Worm (Caenorhabditis elegans): ENCODE measurements around the gene gldi-6.

Gene gldi-6

DNA sequence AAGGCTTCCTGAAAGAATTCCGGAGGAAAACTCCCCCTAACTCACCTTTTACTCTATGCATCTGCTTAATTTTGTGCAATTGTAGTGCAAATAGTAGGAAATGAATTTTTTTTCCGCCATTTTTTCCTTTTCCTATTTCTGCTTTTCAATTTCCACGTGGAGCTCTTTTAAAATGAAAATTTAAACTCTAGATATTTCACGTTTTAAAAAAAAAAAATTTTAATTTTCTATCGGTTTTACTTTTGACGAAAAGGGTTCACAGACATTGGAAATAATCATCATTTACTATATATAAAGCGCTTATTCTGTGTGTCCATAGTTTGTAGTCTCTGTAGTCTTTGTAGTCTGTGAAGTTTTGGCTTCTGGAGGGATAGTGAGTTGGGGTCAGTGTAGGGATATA, 34.8 kb downstream of the gldi-6 start, which contains the start of gene Y49F6B.8:
TSS of gene Y49F6B.8 (minus strand) at position 101 of the 400 bp plus-strand sequence.
- TF ChIP-seq sptf-1 (tag; optimal IDR thresholded peaks at IDR 0.05) (no peak), unc-86 (tag; optimal IDR thresholded peaks at IDR 0.05) (no peak), ceh-90 (tag; optimal IDR thresholded peaks at IDR 0.05) (no peak), ztf-4 (tag; optimal IDR thresholded peaks at IDR 0.05) (no peak), ceh-82 (tag; optimal IDR thresholded peaks at IDR 0.05) (no peak), mab-9 (GFP tag; IDR thresholded peaks at IDR 0.05) (no peak), snu-23 (GFP tag; optimal IDR thresholded peaks at IDR 0.05) (no peak), C34B4.2 (tag; optimal IDR thresholded peaks at IDR 0.05) (no peak)

DNA sequence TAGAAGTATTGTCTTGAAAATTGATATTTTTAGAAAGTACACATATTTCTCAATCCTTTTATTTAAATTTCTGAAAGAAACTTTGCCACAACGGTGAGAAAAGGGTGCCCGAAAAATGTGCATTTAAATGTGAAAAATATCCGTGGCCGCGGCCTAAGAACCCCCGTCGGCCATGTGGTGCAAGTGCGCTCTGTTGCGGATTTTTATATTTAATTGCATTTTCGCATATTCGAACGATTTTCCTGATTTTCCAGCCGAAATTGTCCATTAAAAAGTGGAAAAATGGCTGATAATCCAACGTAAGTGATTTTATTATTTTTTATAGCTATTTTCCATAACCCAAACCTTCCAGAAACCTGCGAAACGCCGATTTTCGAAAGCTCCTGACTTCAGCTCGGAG, 35.5 kb downstream of the gldi-6 start, which contains the start of gene smu-2:
TSS of gene smu-2 (plus strand) at position 178 of the 400 bp plus-strand sequence.
- peak; percentile 97 for TF ChIP-seq rnt-1 (tag; optimal IDR thresholded peaks at IDR 0.05)
- TF ChIP-seq ceh-82 (tag; optimal IDR thresholded peaks at IDR 0.05): peak; percentile 24 to 81 (median 55)
- TF ChIP-seq nhr-11 (tag; optimal IDR thresholded peaks at IDR 0.05): no peak
- TF ChIP-seq fkh-8 (tag; optimal IDR thresholded peaks at IDR 0.05): peak; percentile 65
- TF ChIP-seq mab-9 (GFP tag; IDR thresholded peaks at IDR 0.05): peak; percentile 54
- peak; percentile 56 for TF ChIP-seq nhr-20 (tag; optimal IDR thresholded peaks at IDR 0.05)
- TF ChIP-seq dsc-1 (tag; optimal IDR thresholded peaks at IDR 0.05): no peak
- no peak for TF ChIP-seq pqm-1 (tag; optimal IDR thresholded peaks at IDR 0.05)
- no peak for TF ChIP-seq nhr-76 (tag; optimal IDR thresholded peaks at IDR 0.05)
- TF ChIP-seq egl-13 (tag; optimal IDR thresholded peaks at IDR 0.05): peak; percentile 25
- peak; percentile 41 for TF ChIP-seq snpc-4 (tag; optimal IDR thresholded peaks at IDR 0.05)
- TF ChIP-seq lin-13 (GFP tag; optimal IDR thresholded peaks at IDR 0.05): peak; percentile 28
- TF ChIP-seq Y116A8C.19 (tag; optimal IDR thresholded peaks at IDR 0.05; ENCODE audit: borderline replicate concordance): no peak
- peak; percentile 71 to 73 for TF ChIP-seq efl-1 (optimal IDR thresholded peaks at IDR 0.05)
- TF ChIP-seq efl-1 (GFP tag; optimal IDR thresholded peaks at IDR 0.05 in 1 of 2): peak; percentile 71 to 96
- peak in 1 of 2 experiments; percentile 77 for TF ChIP-seq ztf-11 (tag; optimal IDR thresholded peaks at IDR 0.05)
- peak; percentile 84 for TF ChIP-seq ceh-90 (tag; optimal IDR thresholded peaks at IDR 0.05)
- peak; percentile 53 for TF ChIP-seq F16B12.6 (tag; optimal IDR thresholded peaks at IDR 0.05)
- TF ChIP-seq xbp-1 (tag; optimal IDR thresholded peaks at IDR 0.05): peak; percentile 62
- peak; percentile 68 for TF ChIP-seq unc-98 (GFP tag; IDR thresholded peaks at IDR 0.05)
- TF ChIP-seq lir-3 (tag; optimal IDR thresholded peaks at IDR 0.05; ENCODE audit: poor library complexity): peak; percentile 87
- peak; percentile 83 for TF ChIP-seq nhr-85 (tag)
- TF ChIP-seq skn-1 (tag; optimal IDR thresholded peaks at IDR 0.05): peak; percentile 37
- no peak for TF ChIP-seq C34B4.2 (tag; optimal IDR thresholded peaks at IDR 0.05)
- peak; percentile 57 for TF ChIP-seq nhr-19 (GFP tag; conservative IDR thresholded peaks at IDR 0.05)
- no peak for TF ChIP-seq egl-27 (tag; optimal IDR thresholded peaks at IDR 0.05)
- TF ChIP-seq elt-3 (tag; optimal IDR thresholded peaks at IDR 0.05): no peak
- TF ChIP-seq swsn-7 (tag; optimal IDR thresholded peaks at IDR 0.05): no peak
- peak; percentile 68 for TF ChIP-seq isw-1 (GFP tag; IDR thresholded peaks at IDR 0.05)
- TF ChIP-seq lin-39 (tag; optimal IDR thresholded peaks at IDR 0.05): peak; percentile 1
- no peak for TF ChIP-seq nhr-12 (tag; optimal IDR thresholded peaks at IDR 0.05)
- no peak for TF ChIP-seq hlh-4 (tag; optimal IDR thresholded peaks at IDR 0.05)
- peak; percentile 68 for TF ChIP-seq nhr-90 (tag; optimal IDR thresholded peaks at IDR 0.05; ENCODE audit: poor library complexity)
- peak; percentile 56 for TF ChIP-seq C16A3.4 (tag; optimal IDR thresholded peaks at IDR 0.05)
- peak; percentile 48 for TF ChIP-seq elt-2 (tag; optimal IDR thresholded peaks at IDR 0.05)
- peak; percentile 39 for TF ChIP-seq nhr-237 (tag; optimal IDR thresholded peaks at IDR 0.05)
- peak; percentile 82 for TF ChIP-seq irx-1 (tag; optimal IDR thresholded peaks at IDR 0.05)
- peak; percentile 49 for TF ChIP-seq unc-86 (tag; optimal IDR thresholded peaks at IDR 0.05)
- no peak for TF ChIP-seq sup-37 (GFP tag; optimal IDR thresholded peaks at IDR 0.05)
- peak; percentile 68 for TF ChIP-seq vab-15 (tag; optimal IDR thresholded peaks at IDR 0.05)
- peak; percentile 44 for TF ChIP-seq fkh-10 (GFP tag; optimal IDR thresholded peaks at IDR 0.05)
- peak; percentile 67 for TF ChIP-seq C04F5.9 (tag; optimal IDR thresholded peaks at IDR 0.05)
- TF ChIP-seq lin-15B (tag; optimal IDR thresholded peaks at IDR 0.05): peak; percentile 88
- peak; percentile 66 for TF ChIP-seq sox-4 (tag; optimal IDR thresholded peaks at IDR 0.05)
- peak; percentile 50 to 73 (median 64) for TF ChIP-seq dpl-1 (GFP tag; optimal IDR thresholded peaks at IDR 0.05)
- peak; percentile 82 for TF ChIP-seq fkh-4 (tag; optimal IDR thresholded peaks at IDR 0.05; ENCODE audit: borderline replicate concordance)
- no peak for TF ChIP-seq unc-30 (tag; optimal IDR thresholded peaks at IDR 0.05)
- TF ChIP-seq tbx-2 (tag; optimal IDR thresholded peaks at IDR 0.05): peak; percentile 71

Measured in whole organism, L1 larva.